Worm (Caenorhabditis elegans): ENCODE measurements around the gene dod-23.

Gene dod-23

ce11 chrII:8388001-8388513, 10.9 kb downstream of the dod-23 start, which contains the start of gene drd-1 (continued):
- TF ChIP-seq lin-40 (tag; optimal IDR thresholded peaks at IDR 0.05): peak; percentile 2
- no peak for TF ChIP-seq nhr-120 (GFP tag; IDR thresholded peaks at IDR 0.05)
- TF ChIP-seq atf-7 (tag; optimal IDR thresholded peaks at IDR 0.05): peak; percentile 57
- no peak for TF ChIP-seq him-1 (tag; optimal IDR thresholded peaks at IDR 0.05)
- no peak for TF ChIP-seq hsf-1 (GFP tag; IDR thresholded peaks at IDR 0.05)
- TF ChIP-seq rec-8 (tag; optimal IDR thresholded peaks at IDR 0.05): no peak
- TF ChIP-seq ztf-18 (tag; optimal IDR thresholded peaks at IDR 0.05): no peak
- no peak for TF ChIP-seq dpff-1 (tag; optimal IDR thresholded peaks at IDR 0.05)
- TF ChIP-seq B0261.1 (tag; optimal IDR thresholded peaks at IDR 0.05): no peak
- TF ChIP-seq ceh-58 (GFP tag; IDR thresholded peaks at IDR 0.05): no peak
- TF ChIP-seq ztf-28 (GFP tag; IDR thresholded peaks at IDR 0.05): no peak
- no peak for TF ChIP-seq F37B4.10 (GFP tag; IDR thresholded peaks at IDR 0.05)
- TF ChIP-seq madf-10 (tag; optimal IDR thresholded peaks at IDR 0.05): no peak
- TF ChIP-seq lsy-27 (tag; optimal IDR thresholded peaks at IDR 0.05; ENCODE audit: borderline replicate concordance, insufficient read depth): no peak
- no peak for TF ChIP-seq mxl-1 (tag; optimal IDR thresholded peaks at IDR 0.05)
- TF ChIP-seq nhr-80 (tag; optimal IDR thresholded peaks at IDR 0.05): peak; percentile 96
- no peak for TF ChIP-seq dox-1 (GFP tag; IDR thresholded peaks at IDR 0.05)
- TF ChIP-seq F22D6.2 (tag; optimal IDR thresholded peaks at IDR 0.05): peak; percentile 24
- TF ChIP-seq egrh-3 (GFP tag; IDR thresholded peaks at IDR 0.05): no peak
- TF ChIP-seq F55B11.4 (tag; optimal IDR thresholded peaks at IDR 0.05; ENCODE audit: borderline replicate concordance, insufficient read depth): no peak
- no peak for TF ChIP-seq cebp-1 (GFP tag; IDR thresholded peaks at IDR 0.05)
- no peak for TF ChIP-seq cebp-1 (tag; optimal IDR thresholded peaks at IDR 0.05)
- no peak for TF ChIP-seq hlh-26 (GFP tag; conservative IDR thresholded peaks at IDR 0.05)

ce11 chrII:8386897-8387296, 12.1 kb downstream of the dod-23 start:
- TF ChIP-seq atf-7 (tag; optimal IDR thresholded peaks at IDR 0.05) (peak; percentile 76), dox-1 (GFP tag; IDR thresholded peaks at IDR 0.05) (peak; percentile 32; the same call in 1 of the 2 replicates), dpff-1 (tag; optimal IDR thresholded peaks at IDR 0.05) (no peak), nhr-80 (tag; optimal IDR thresholded peaks at IDR 0.05) (peak; percentile 74)

- no peak for TF ChIP-seq rcor-1 (GFP tag; IDR thresholded peaks at IDR 0.05)
- TF ChIP-seq B0035.1 (tag; optimal IDR thresholded peaks at IDR 0.05): no peak
- TF ChIP-seq ccch-3 (GFP tag; optimal IDR thresholded peaks at IDR 0.05): no peak
- TF ChIP-seq athp-1 (tag; optimal IDR thresholded peaks at IDR 0.05): no peak
- no peak for TF ChIP-seq Y56A3A.18 (GFP tag; IDR thresholded peaks at IDR 0.05)
- TF ChIP-seq nhr-80 (tag; optimal IDR thresholded peaks at IDR 0.05): peak; percentile 6
These were observed 13.4 kb downstream of the dod-23 start for ce11 chrII:8385561-8385960.

- TF ChIP-seq nhr-80 (tag; optimal IDR thresholded peaks at IDR 0.05): peak; percentile 93
- no peak for TF ChIP-seq F52B5.7 (tag; optimal IDR thresholded peaks at IDR 0.05)
- peak; percentile 9 for TF ChIP-seq atf-7 (tag; optimal IDR thresholded peaks at IDR 0.05)
These were observed 14.6 kb downstream of the dod-23 start for ce11 chrII:8384344-8384743.

- TF ChIP-seq atf-7 (tag; optimal IDR thresholded peaks at IDR 0.05): peak; percentile 78
- TF ChIP-seq pha-4 (tag; optimal IDR thresholded peaks at IDR 0.05): peak; percentile 83
- TF ChIP-seq ceh-58 (GFP tag; IDR thresholded peaks at IDR 0.05): no peak
- TF ChIP-seq ztf-22 (GFP tag; optimal IDR thresholded peaks at IDR 0.05): peak; percentile 34
- TF ChIP-seq ZK185.1 (tag; optimal IDR thresholded peaks at IDR 0.05; ENCODE audit: poor library complexity, severe bottlenecking): no peak
- TF ChIP-seq unc-62 (GFP tag; optimal IDR thresholded peaks at IDR 0.05): peak; percentile 57
- TF ChIP-seq nhr-80 (tag; optimal IDR thresholded peaks at IDR 0.05): peak; percentile 89
These were observed 16.1 kb downstream of the dod-23 start for ce11 chrII:8382880-8383279.
